Fruit fly (Drosophila melanogaster) whole organism: ENCODE data around the gene PAPLA1.

Experiments used
- CG8478 ChIP-seq: fragments of >200 bp; optimal IDR thresholded peaks from 2 replicates; lab custom pipeline; 2018; ENCODE audit warnings: inconsistent platforms
- Dll ChIP-seq: fragments of >200 bp; optimal IDR thresholded peaks from 2 replicates; lab custom pipeline; 2017
- EcR ChIP-seq, 2 experiments: fragments of >200 bp; optimal IDR thresholded peaks; 2 replicates each; lab custom pipeline; 2017; ENCODE audit warnings: missing biosample characterization in 2 of 2, missing genetic modification characterization in 2 of 2, missing genetic modification reagents in 2 of 2
- pan ChIP-seq: fragments of >200 bp; optimal IDR thresholded peaks from 2 replicates; lab custom pipeline; 2017
- psq ChIP-seq: fragments of >200 bp; optimal IDR thresholded peaks from 2 replicates; lab custom pipeline; 2017
- usp ChIP-seq: fragments of >200 bp; optimal IDR thresholded peaks from 2 replicates; lab custom pipeline; 2017; ENCODE audit warnings: missing biosample characterization, missing genetic modification characterization, mixed read lengths

PAPLA1 gene

DNA sequence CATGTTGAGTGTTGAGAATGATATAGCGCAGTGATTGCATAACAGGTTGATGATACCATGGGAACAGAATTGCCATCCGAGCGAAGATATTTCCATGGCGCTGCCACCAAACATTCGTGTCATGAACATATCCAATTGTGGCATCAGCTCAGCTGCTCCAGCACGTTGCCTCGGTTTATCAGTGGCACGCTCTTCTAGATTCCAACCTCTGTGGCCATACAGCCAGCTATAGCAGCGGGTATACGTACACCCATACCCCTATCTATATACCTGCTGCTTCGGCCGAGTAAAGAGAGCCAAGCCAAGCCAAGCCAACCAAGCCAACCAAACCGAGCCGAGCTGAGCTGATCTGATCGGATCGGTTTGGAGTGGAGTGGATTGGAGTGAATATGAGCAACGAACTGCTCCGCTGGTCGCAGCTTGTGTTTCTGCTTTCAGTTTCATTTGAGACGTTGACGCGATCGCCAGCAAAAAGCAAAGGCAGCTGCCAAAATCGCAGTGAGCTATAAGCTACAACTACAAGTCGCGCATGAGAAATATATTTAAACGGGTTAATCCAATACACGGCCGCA, 10.8 kb downstream of the PAPLA1 start:
- TF ChIP-seq EcR (GFP tag; optimal IDR thresholded peaks at IDR 0.05; lab: Kevin White, UChicago) (no peak), usp (GFP tag; lab: Kevin White, UChicago) (no peak), CG8478 (lab: Kevin White, UChicago) (no peak), psq (lab: Kevin White, UChicago) (no peak), Dll (lab: Kevin White, UChicago) (no peak)

DNA sequence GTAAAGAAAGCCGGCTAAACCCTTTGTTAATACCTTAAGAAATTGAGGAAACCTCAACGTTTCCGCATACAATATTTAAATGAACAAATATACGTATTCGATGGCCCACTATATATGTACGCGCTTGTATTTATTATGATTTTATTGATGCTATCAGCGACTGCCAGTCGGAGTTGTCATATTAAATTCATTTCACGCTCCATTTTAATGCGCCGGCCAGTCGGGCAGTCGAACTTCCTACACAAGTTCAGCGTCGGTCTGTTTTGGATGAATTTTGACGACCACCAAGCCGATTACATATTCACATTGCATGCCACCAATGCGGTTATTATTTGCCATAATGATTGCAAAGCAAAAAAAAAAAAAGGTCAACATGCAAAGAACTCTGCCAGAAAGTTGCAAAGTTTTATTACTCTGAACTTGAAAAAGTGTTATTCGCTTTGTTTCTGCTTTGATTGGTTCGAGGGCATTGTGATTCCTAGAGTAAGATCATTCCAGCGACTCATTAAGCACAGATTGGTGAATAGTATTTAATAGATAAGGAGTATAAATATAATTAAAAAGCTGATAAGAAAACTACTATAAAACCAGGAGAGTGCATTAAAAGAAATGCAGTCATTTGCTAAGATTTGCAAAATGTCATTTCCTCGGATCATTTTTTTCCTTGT, 12.3 kb downstream of the PAPLA1 start, which contains the start of gene CG31606:
Gene CG31606 (plus strand): TSS at position 618 of the 668 bp plus-strand sequence.
- TF ChIP-seq psq (lab: Kevin White, UChicago) = no peak
- TF ChIP-seq Dll (lab: Kevin White, UChicago) = no peak
- TF ChIP-seq CG8478 (lab: Kevin White, UChicago) = no peak
- no peak for TF ChIP-seq EcR (GFP tag; optimal IDR thresholded peaks at IDR 0.05; lab: Kevin White, UChicago)
- no peak for TF ChIP-seq usp (GFP tag; lab: Kevin White, UChicago)
- no peak for TF ChIP-seq pan

DNA sequence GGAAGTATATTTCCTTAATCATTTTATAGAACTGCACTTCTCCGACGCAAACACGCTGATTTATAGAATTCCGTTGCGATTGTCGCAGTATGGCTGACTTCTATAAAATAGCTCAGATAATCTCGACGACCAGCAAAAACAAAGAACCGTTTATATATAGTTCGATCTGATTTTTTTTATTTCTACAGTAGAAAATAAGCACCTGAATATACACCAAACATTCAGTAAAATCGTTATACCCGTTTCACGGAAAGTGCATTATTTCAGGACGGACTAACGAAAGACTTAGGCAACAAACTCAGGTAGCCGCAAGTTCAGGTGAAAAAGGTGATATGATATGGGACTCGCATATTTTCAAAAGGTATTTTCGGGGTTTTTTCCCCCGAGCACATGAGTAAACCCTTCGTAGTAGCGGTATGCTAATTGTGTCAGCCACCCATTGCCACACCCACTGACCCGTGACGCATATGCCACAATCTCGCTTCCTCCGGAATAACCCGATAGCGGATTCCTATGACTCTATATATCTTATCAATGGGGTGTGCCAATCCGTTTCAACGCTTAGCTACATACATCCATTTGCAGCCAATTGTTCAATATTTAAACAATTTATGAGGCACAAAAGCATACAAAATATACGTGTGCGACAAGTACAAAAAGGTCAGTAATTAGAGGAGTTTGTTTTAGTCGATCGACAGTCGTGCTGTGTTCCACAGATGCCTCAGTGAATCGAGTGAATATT, 14.2 kb downstream of the PAPLA1 start, which contains the start of the genes CG42763 and CG43394:
Gene CG42763 (minus strand): TSS at position 41 of the 742 bp plus-strand sequence.
Gene CG43394 (plus strand): TSS at position 692 of the 742 bp plus-strand sequence.
- no peak for TF ChIP-seq Dll (lab: Kevin White, UChicago)
- TF ChIP-seq CG8478 (lab: Kevin White, UChicago) = no peak
- TF ChIP-seq pan = no peak
- TF ChIP-seq usp (GFP tag; lab: Kevin White, UChicago) = no peak
- TF ChIP-seq EcR (GFP tag; optimal IDR thresholded peaks at IDR 0.05; lab: Kevin White, UChicago) = no peak
- no peak for TF ChIP-seq psq (lab: Kevin White, UChicago)

DNA sequence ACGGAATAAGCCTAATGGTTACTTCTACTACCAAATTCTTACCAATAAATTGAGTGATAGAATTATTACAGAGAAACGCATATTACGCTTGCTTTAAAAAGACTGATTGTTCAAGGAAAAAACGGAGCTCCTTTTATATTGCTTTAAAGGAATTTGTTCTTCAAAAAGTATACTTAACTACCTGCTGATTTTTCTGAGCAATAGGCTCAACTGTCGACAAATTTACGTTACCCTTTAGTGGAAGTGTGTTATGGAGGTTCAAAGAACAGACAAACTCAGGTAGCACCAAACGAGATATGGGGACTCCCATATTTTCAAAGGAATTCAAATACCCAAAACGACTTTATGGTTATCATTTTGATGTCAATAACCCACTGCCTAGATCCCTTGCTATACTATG, 15.5 kb downstream of the PAPLA1 start, which contains the start of gene CG42762:
Gene CG42762 (minus strand): TSS at position 101 of the 400 bp plus-strand sequence.
- no peak for TF ChIP-seq psq (lab: Kevin White, UChicago)
- no peak for TF ChIP-seq usp (GFP tag; lab: Kevin White, UChicago)
- no peak for TF ChIP-seq pan
- no peak for TF ChIP-seq Dll (lab: Kevin White, UChicago)
- TF ChIP-seq CG8478 (lab: Kevin White, UChicago) = no peak
- no peak for TF ChIP-seq EcR (GFP tag; optimal IDR thresholded peaks at IDR 0.05; lab: Kevin White, UChicago)

DNA sequence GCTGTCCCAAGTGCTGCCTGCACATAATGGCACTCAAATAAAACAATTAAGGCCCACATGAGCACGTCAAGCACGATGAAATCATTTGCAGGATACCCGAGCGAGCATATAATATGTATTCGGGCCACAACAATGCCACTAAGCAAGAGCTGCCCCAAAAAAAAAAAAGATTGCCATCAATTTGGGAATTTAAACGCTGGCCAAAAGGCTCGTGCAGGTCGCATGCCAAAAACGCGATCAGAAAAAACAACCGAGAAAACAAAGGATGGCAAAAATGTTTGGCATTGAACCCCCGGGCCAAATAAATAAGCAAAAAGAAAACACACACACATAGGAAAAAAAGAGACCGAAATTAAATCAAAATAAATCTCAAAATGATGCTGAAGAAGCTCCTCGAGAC, 16.7 kb downstream of the PAPLA1 start:
- no peak for TF ChIP-seq pan
- TF ChIP-seq psq (lab: Kevin White, UChicago) = no peak
- TF ChIP-seq EcR (GFP tag; optimal IDR thresholded peaks at IDR 0.05; lab: Kevin White, UChicago) = no peak
- TF ChIP-seq CG8478 (lab: Kevin White, UChicago) = no peak
- TF ChIP-seq Dll (lab: Kevin White, UChicago) = no peak
- TF ChIP-seq usp (GFP tag; lab: Kevin White, UChicago) = no peak

DNA sequence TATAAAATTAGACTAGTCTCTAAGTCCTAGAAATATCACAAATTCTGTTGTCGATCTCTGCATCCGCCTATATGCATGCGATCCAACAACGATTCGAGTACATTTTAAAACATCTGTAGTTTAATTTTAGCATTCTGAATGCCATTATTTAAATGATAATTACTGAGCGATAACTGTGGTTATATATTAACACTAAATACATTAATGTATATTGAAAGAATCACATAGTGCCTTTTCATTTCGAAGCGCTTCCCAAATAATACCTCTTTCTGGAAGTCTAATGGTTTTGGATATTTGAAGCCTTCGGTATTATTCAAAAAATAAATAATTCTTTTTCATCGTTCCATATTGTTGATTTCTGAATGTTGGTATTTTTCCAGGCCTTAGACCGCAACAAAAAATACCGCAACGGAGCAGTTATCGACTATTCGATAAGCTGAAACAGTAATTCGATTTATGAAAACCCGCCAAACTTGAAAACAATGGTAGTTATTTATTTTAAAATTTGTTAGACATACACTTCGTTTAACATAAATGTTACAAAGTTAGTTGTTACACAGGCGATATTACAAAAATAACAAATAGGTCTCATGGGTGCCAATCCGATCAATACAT, 25.6 kb downstream of the PAPLA1 start:
- no peak for TF ChIP-seq Dll (lab: Kevin White, UChicago)
- no peak for TF ChIP-seq EcR (GFP tag; optimal IDR thresholded peaks at IDR 0.05; lab: Kevin White, UChicago)
- no peak for TF ChIP-seq CG8478 (lab: Kevin White, UChicago)
- TF ChIP-seq usp (GFP tag; lab: Kevin White, UChicago) = no peak

DNA sequence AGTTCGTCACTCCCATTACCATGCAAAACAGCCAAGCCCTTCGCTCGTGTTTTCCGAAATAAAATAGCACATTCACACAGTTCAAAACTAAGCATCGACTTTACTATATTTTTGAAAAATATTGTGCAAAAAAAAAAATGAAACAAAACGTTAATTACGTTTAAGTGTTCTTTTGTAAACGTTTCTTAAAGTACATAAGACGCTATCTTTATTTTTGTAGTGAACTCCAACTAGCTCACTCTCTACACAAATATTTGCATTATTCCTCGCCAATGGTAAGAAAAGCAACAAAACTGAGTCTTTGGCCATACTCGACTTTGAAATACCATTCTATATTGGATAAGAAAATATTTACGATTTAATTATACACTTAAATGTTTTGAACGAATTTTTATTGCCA, 28.7 kb downstream of the PAPLA1 start:
- TF ChIP-seq pan (no peak), EcR (GFP tag; optimal IDR thresholded peaks at IDR 0.05; lab: Kevin White, UChicago) (no peak), psq (lab: Kevin White, UChicago) (no peak), Dll (lab: Kevin White, UChicago) (no peak), CG8478 (lab: Kevin White, UChicago) (no peak), usp (GFP tag; lab: Kevin White, UChicago) (no peak)

DNA sequence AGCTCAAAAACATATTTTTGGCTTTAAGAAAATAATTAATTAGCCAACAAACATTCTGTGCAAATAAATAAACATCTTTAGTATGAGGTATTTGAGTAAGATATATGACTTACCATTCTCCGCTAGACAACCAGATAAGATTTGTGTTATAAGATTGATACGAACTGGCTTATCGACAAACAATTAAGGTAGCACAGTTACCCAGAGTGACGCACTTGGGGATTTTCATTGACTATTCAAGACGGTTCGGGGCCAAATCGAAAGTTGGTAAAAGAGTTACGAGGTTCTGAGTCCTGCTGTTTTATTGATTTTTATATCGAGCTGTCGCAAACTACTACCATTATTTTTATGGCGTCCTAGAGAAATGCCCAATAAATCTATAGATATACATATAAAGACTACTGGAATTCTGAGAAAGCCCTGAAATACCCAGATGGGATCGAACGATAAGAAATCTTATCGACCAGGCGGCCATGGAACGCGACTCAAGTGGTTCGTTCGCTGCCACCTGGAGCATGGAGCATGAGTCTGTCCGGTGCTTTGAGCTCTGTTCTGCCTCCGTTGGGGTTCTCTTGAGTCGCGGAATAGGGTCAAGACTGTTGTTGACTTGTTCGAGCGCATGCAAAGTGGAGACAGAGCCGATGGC, 29.3 kb downstream of the PAPLA1 start:
- no peak for TF ChIP-seq EcR (GFP tag; optimal IDR thresholded peaks at IDR 0.05; lab: Kevin White, UChicago)
- no peak for TF ChIP-seq usp (GFP tag; lab: Kevin White, UChicago)
- no peak for TF ChIP-seq CG8478 (lab: Kevin White, UChicago)
- TF ChIP-seq psq (lab: Kevin White, UChicago) = no peak
- TF ChIP-seq Dll (lab: Kevin White, UChicago) = no peak
- no peak for TF ChIP-seq pan

DNA sequence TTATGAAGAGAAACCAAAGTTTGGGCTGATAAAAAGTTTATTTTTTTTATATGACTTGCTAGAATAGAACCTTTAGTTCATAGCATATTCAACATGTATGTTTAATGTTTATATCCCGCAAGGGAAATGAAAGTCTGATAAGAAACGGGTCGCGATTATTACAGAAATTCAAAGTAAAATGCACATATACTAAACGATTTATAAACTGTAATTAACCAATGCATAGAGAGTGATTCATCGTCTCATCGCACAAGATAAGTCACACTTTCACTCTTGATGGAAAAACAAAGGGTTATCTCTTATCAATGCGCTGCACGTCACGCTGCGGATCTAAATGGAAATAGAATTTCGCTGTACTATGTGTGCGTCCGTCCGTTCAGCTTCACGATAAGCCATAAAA, 30.5 kb downstream of the PAPLA1 start:
- no peak for TF ChIP-seq usp (GFP tag; lab: Kevin White, UChicago)
- no peak for TF ChIP-seq pan
- no peak for TF ChIP-seq Dll (lab: Kevin White, UChicago)
- no peak for TF ChIP-seq EcR (GFP tag; optimal IDR thresholded peaks at IDR 0.05; lab: Kevin White, UChicago)
- no peak for TF ChIP-seq psq (lab: Kevin White, UChicago)
- TF ChIP-seq CG8478 (lab: Kevin White, UChicago) = no peak

DNA sequence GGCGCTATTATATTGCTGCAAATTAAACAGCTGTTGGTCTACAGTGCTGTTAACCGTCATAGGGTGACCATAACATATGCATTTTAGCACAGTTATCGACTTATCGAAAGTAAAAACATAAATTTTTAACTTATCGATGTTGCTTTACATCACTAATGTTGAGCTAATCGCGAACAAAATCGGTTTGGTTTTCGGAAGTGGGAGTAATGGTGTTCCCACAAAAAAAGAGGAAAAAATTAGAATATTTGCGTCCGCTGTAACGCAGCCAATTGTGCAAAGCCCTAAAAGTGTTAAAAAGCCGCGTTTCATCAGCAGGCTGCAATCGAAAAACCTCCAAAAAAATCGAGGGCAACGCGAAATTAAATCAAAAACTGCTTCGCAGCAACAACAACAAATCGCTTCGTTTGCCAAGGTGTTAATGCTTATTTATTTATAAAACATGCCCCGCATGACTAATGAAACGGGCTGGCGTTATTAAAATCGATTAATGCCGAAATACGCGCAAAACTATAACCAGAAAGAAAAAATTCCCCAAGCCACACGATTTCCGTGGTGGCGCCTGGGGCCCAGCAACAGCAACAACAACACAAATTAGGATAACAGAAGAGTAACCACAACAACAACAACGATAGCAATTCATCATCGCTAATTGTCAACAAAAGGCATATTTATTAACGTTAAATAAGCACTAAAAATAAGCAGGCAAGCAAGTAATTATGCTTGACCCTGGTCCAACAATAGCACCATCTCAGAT, 32.4 kb downstream of the PAPLA1 start, which contains the start of the genes CG12375 and CG8668:
Gene CG12375 (minus strand): TSS at position 42 of the 754 bp plus-strand sequence.
Gene CG8668 (plus strand): TSS at position 153 of the 754 bp plus-strand sequence.
- TF ChIP-seq Dll (lab: Kevin White, UChicago) (no peak), psq (lab: Kevin White, UChicago) (no peak), CG8478 (lab: Kevin White, UChicago) (no peak), usp (GFP tag; lab: Kevin White, UChicago) (no peak), pan (no peak), EcR (GFP tag; optimal IDR thresholded peaks at IDR 0.05; lab: Kevin White, UChicago) (no peak)
